Fruit fly (Drosophila melanogaster) whole organism, wandering third instar larva: Measurements from ENCODE around the gene PGRP-SD.
A peak's percentile ranks its signal among the peaks of the same experiment; 100 is the strongest.

Source experiments
- Abd-B ChIP-seq: fragments of >200 bp; optimal IDR thresholded peaks from 2 replicates; lab custom pipeline; 2017; ENCODE audit warnings: missing biosample characterization, missing genetic modification characterization
- CG32264 ChIP-seq: fragments of 200-800 bp; sonication (Bioruptor generic); optimal IDR thresholded peaks from 2 replicates; lab custom pipeline; 2016; ENCODE audit warnings: missing biosample characterization, missing genetic modification characterization
- CG9705 ChIP-seq: fragments of 200-800 bp; sonication (Bioruptor generic); optimal IDR thresholded peaks from 2 replicates; lab custom pipeline; 2018; ENCODE audit warnings: missing biosample characterization, mild to moderate bottlenecking, missing genetic modification characterization
- CrebA ChIP-seq: fragments of 200-800 bp; sonication (Bioruptor generic); optimal IDR thresholded peaks from 2 replicates; lab custom pipeline; 2016; ENCODE audit warnings: missing biosample characterization, mild to moderate bottlenecking, missing genetic modification characterization, borderline replicate concordance
- Dfd ChIP-seq: fragments of >200 bp; optimal IDR thresholded peaks from 2 replicates; lab custom pipeline; 2017; ENCODE audit warnings: missing biosample characterization, missing genetic modification characterization
- Dif ChIP-seq: fragments of 200-275, 200-300 bp; sonication (Bioruptor generic); optimal IDR thresholded peaks from 2 replicates; lab custom pipeline; 2018; ENCODE audit warnings: missing biosample characterization, missing genetic modification characterization; ENCODE audit not compliant: partially characterized antibody
- GATAd ChIP-seq: sonication (Bioruptor generic); optimal IDR thresholded peaks from 2 replicates; lab custom pipeline; 2016; ENCODE audit warnings: missing biosample characterization, missing genetic modification characterization
- HLH106 ChIP-seq: fragments of 200-800 bp; optimal IDR thresholded peaks from 3 replicates; lab custom pipeline; 2019; ENCODE audit warnings: missing biosample characterization, mild to moderate bottlenecking, missing genetic modification characterization, moderate library complexity
- Hnf4 ChIP-seq: fragments of 200-800 bp; sonication (Bioruptor generic); optimal IDR thresholded peaks from 2 replicates; lab custom pipeline; 2016; ENCODE audit warnings: missing biosample characterization, mild to moderate bottlenecking, missing genetic modification characterization
- Hr78 ChIP-seq: fragments of >200 bp; optimal IDR thresholded peaks from 2 replicates; lab custom pipeline; 2017; ENCODE audit warnings: missing biosample characterization, missing genetic modification characterization
- Hr83 ChIP-seq: fragments of 200-300 bp; sonication (Bioruptor generic); optimal IDR thresholded peaks from 2 replicates; lab custom pipeline; 2016; ENCODE audit warnings: missing biosample characterization, mild to moderate bottlenecking, missing genetic modification characterization, moderate library complexity; ENCODE audit not compliant: poor library complexity, severe bottlenecking
- Jra ChIP-seq: sonication (Bioruptor generic); optimal IDR thresholded peaks from 2 replicates; lab custom pipeline; 2016; ENCODE audit warnings: missing biosample characterization, missing genetic modification characterization
- Mio ChIP-seq: sonication (Bioruptor generic); optimal IDR thresholded peaks from 2 replicates; lab custom pipeline; 2016; ENCODE audit warnings: missing biosample characterization, missing genetic modification characterization
- Myc ChIP-seq: fragments of >200 bp; optimal IDR thresholded peaks from 2 replicates; lab custom pipeline; 2017
- N ChIP-seq: fragments of >200 bp; optimal IDR thresholded peaks from 2 replicates; lab custom pipeline; 2018; ENCODE audit warnings: missing biosample characterization, missing external identifiers, missing genetic modification characterization
- OdsH ChIP-seq: fragments of 200-800 bp; sonication (Bioruptor generic); optimal IDR thresholded peaks from 2 replicates; lab custom pipeline; 2016; ENCODE audit warnings: missing biosample characterization, mild to moderate bottlenecking, missing genetic modification characterization
- Rel ChIP-seq, 2 experiments: fragments of 200-800 bp; sonication (Bioruptor generic) in 1 of 2; optimal IDR thresholded peaks; 2 replicates in 1 of 2; 3 replicates in 1 of 2; lab custom pipeline; 2016 to 2019; ENCODE audit warnings: mild to moderate bottlenecking in 2 of 2, missing biosample characterization in 2 of 2, missing genetic modification characterization in 2 of 2, moderate library complexity in 1 of 2
- Sp1 ChIP-seq: fragments of 200-800 bp; sonication (Bioruptor generic); optimal IDR thresholded peaks from 3 replicates; lab custom pipeline; 2019; ENCODE audit warnings: missing biosample characterization, mild to moderate bottlenecking, missing genetic modification characterization, moderate library complexity
- Vsx2 ChIP-seq: fragments of 200-300, 225-300 bp; sonication (Bioruptor generic); optimal IDR thresholded peaks from 2 replicates; lab custom pipeline; 2018; ENCODE audit warnings: missing biosample characterization, missing genetic modification characterization; ENCODE audit not compliant: partially characterized antibody
- br ChIP-seq: fragments of 200-800 bp; sonication (Bioruptor generic); optimal IDR thresholded peaks from 2 replicates; lab custom pipeline; 2016; ENCODE audit warnings: missing biosample characterization, missing genetic modification characterization
- brk ChIP-seq: fragments of 200-800 bp; sonication (Bioruptor generic); optimal IDR thresholded peaks from 2 replicates; lab custom pipeline; 2016; ENCODE audit warnings: missing biosample characterization, mild to moderate bottlenecking, missing genetic modification characterization
- dl ChIP-seq, 2 experiments: fragments of 175-275, 200-275 bp in 1 of 2; fragments of 200-275 bp in 1 of 2; sonication (Bioruptor generic); optimal IDR thresholded peaks; lab custom pipeline; 2018; ENCODE audit warnings: mild to moderate bottlenecking in 2 of 2, missing biosample characterization in 2 of 2, missing genetic modification characterization in 2 of 2, moderate library complexity in 2 of 2; ENCODE audit not compliant: partially characterized antibody in 2 of 2, insufficient read depth in 1 of 2
- dmrt93B ChIP-seq: fragments of 200-800 bp; sonication (Bioruptor generic); optimal IDR thresholded peaks from 2 replicates; lab custom pipeline; 2018; ENCODE audit warnings: missing biosample characterization, mild to moderate bottlenecking, missing genetic modification characterization
- dsf ChIP-seq: sonication (Bioruptor generic); optimal IDR thresholded peaks from 2 replicates; lab custom pipeline; 2016; ENCODE audit warnings: missing biosample characterization, missing genetic modification characterization, borderline replicate concordance
- ey ChIP-seq: fragments of 200-800 bp; sonication (Bioruptor generic); optimal IDR thresholded peaks from 2 replicates; lab custom pipeline; 2016; ENCODE audit warnings: missing biosample characterization, missing genetic modification characterization
- foxo ChIP-seq, 2 experiments: fragments of 200-800 bp; sonication (Bioruptor generic); optimal IDR thresholded peaks; 2 replicates in 1 of 2; 3 replicates in 1 of 2; lab custom pipeline; 2016 to 2017; ENCODE audit warnings: missing biosample characterization in 2 of 2, missing genetic modification characterization in 2 of 2
- fru ChIP-seq: fragments of 200-800 bp; sonication (Bioruptor generic); optimal IDR thresholded peaks from 3 replicates; lab custom pipeline; 2016; ENCODE audit warnings: missing biosample characterization, mild to moderate bottlenecking, missing genetic modification characterization
- h ChIP-seq: fragments of 200-800 bp; sonication (Bioruptor generic); optimal IDR thresholded peaks from 3 replicates; lab custom pipeline; 2016; ENCODE audit warnings: missing biosample characterization, mild to moderate bottlenecking, missing genetic modification characterization
- jim ChIP-seq: fragments of 175-275, 200-325 bp; sonication (Bioruptor generic); optimal IDR thresholded peaks from 2 replicates; lab custom pipeline; 2016; ENCODE audit warnings: missing biosample characterization, mild to moderate bottlenecking, missing genetic modification characterization
- lola ChIP-seq: fragments of >200 bp; optimal IDR thresholded peaks from 2 replicates; lab custom pipeline; 2017; ENCODE audit warnings: missing biosample characterization, missing genetic modification characterization
- pan ChIP-seq: fragments of >200 bp; optimal IDR thresholded peaks from 2 replicates; lab custom pipeline; 2017
- psq ChIP-seq: fragments of 200-800 bp; sonication (Bioruptor generic); optimal IDR thresholded peaks from 3 replicates; lab custom pipeline; 2017; ENCODE audit warnings: missing biosample characterization, mild to moderate bottlenecking, missing genetic modification characterization, moderate library complexity
- rgr ChIP-seq: fragments of 200-800 bp; sonication (Bioruptor generic); optimal IDR thresholded peaks from 3 replicates; lab custom pipeline; 2016; ENCODE audit warnings: missing biosample characterization, mild to moderate bottlenecking, missing genetic modification characterization
- sage ChIP-seq: fragments of 200-800 bp; sonication (Bioruptor generic); optimal IDR thresholded peaks from 2 replicates; lab custom pipeline; 2016; ENCODE audit warnings: missing biosample characterization, mild to moderate bottlenecking, missing genetic modification characterization
- sv ChIP-seq: fragments of 200-800 bp; sonication (Bioruptor generic); optimal IDR thresholded peaks from 3 replicates; lab custom pipeline; 2016; ENCODE audit warnings: missing biosample characterization, missing genetic modification characterization
- tai ChIP-seq: sonication (Bioruptor generic); optimal IDR thresholded peaks from 2 replicates; lab custom pipeline; 2016; ENCODE audit warnings: missing biosample characterization, missing genetic modification characterization
- usp ChIP-seq: fragments of >200 bp; optimal IDR thresholded peaks from 2 replicates; lab custom pipeline; 2017; ENCODE audit warnings: missing biosample characterization, missing genetic modification characterization
- woc ChIP-seq: sonication (Bioruptor generic); optimal IDR thresholded peaks from 2 replicates; lab custom pipeline; 2016; ENCODE audit warnings: missing biosample characterization, mild to moderate bottlenecking, missing genetic modification characterization

PGRP-SD gene

dm6 chr3L:7614226-7614625 lies 36.8 kb upstream of the PGRP-SD start:
- TF ChIP-seq dl (GFP tag; optimal IDR thresholded peaks at IDR 0.05; lab: Kevin White, UChicago; ENCODE audit: insufficient read depth in 1 of 2, partially characterized antibody in 2 of 2) (no peak), dsf (no peak), sv (GFP tag; lab: Kevin White, UChicago) (no peak), CG32264 (GFP tag; lab: Kevin White, UChicago) (peak; percentile 56), Jra (peak; percentile 77), CG9705 (peak; percentile 57), fru (GFP tag; lab: Kevin White, UChicago) (peak; percentile 89), h (peak; percentile 93), pan (lab: Kevin White, UChicago) (no peak), Myc (lab: Kevin White, UChicago) (no peak), Sp1 (GFP tag; lab: Kevin White, UChicago) (peak; percentile 77), foxo (GFP tag; optimal IDR thresholded peaks at IDR 0.05; lab: Kevin White, UChicago) (peak in 1 of 2 experiments; percentile 90), Rel (GFP tag; optimal IDR thresholded peaks at IDR 0.05; lab: Kevin White, UChicago) (no peak), Rel (tag; optimal IDR thresholded peaks at IDR 0.05; lab: Kevin White, UChicago) (no peak), ey (peak; percentile 88), rgr (GFP tag; lab: Kevin White, UChicago) (peak; percentile 88), OdsH (peak; percentile 86), GATAd (GFP tag; lab: Kevin White, UChicago) (peak; percentile 32), jim (no peak), sage (GFP tag; lab: Kevin White, UChicago) (peak; percentile 41), HLH106 (peak; percentile 69), Mio (GFP tag; lab: Kevin White, UChicago) (no peak), usp (GFP tag; lab: Kevin White, UChicago) (no peak), dmrt93B (GFP tag; lab: Kevin White, UChicago) (peak; percentile 63), N (no peak), Abd-B (no peak), Hnf4 (GFP tag; lab: Kevin White, UChicago) (peak; percentile 88), CrebA (GFP tag; lab: Kevin White, UChicago) (peak; percentile 15), Dfd (GFP tag; lab: Kevin White, UChicago) (no peak), lola (GFP tag; lab: Kevin White, UChicago) (no peak), Dif (GFP tag; lab: Kevin White, UChicago) (no peak), tai (peak; percentile 71), Hr78 (GFP tag; lab: Kevin White, UChicago) (no peak), Hr83 (GFP tag; lab: Kevin White, UChicago) (no peak), psq (GFP tag; lab: Kevin White, UChicago) (peak; percentile 77), br (peak; percentile 84), woc (GFP tag; lab: Kevin White, UChicago) (peak; percentile 77), Vsx2 (GFP tag; lab: Kevin White, UChicago) (no peak), brk (GFP tag; lab: Kevin White, UChicago) (peak; percentile 81)

dm6 chr3L:7617436-7617979 lies 33.5 kb upstream of the PGRP-SD start:
- TF ChIP-seq sv (GFP tag; lab: Kevin White, UChicago), result no peak
- TF ChIP-seq CG9705, result no peak
- no peak for TF ChIP-seq CG32264 (GFP tag; lab: Kevin White, UChicago)
- no peak for TF ChIP-seq Dfd (GFP tag; lab: Kevin White, UChicago)
- TF ChIP-seq Vsx2 (GFP tag; lab: Kevin White, UChicago), result no peak
- no peak for TF ChIP-seq HLH106
- no peak for TF ChIP-seq woc (GFP tag; lab: Kevin White, UChicago)
- TF ChIP-seq dmrt93B (GFP tag; lab: Kevin White, UChicago), result no peak
- TF ChIP-seq br, result no peak
- TF ChIP-seq tai, result no peak
- no peak for TF ChIP-seq usp (GFP tag; lab: Kevin White, UChicago)
- TF ChIP-seq Myc (lab: Kevin White, UChicago), result no peak
- no peak for TF ChIP-seq psq (GFP tag; lab: Kevin White, UChicago)
- TF ChIP-seq sage (GFP tag; lab: Kevin White, UChicago), result no peak
- TF ChIP-seq dsf, result no peak
- TF ChIP-seq, all 38 proteins: peak for 0
